Fruit fly (Drosophila melanogaster) whole organism, embryonic: Measurements from ENCODE around the gene CG6839.

ENCODE experiments used
- CG10267 ChIP-seq: fragments of 200-800 bp; sonication (Bioruptor generic); optimal IDR thresholded peaks from 2 replicates; lab custom pipeline; 2018; ENCODE audit warnings: missing biosample characterization, mild to moderate bottlenecking, missing genetic modification characterization, moderate library complexity
- CG10654 ChIP-seq: fragments of 200-800 bp; sonication (Bioruptor generic); optimal IDR thresholded peaks from 2 replicates; lab custom pipeline; 2016; ENCODE audit warnings: missing biosample characterization, missing genetic modification characterization
- CG11456 ChIP-seq: fragments of 200-800 bp; sonication (Bioruptor generic); IDR thresholded peaks from 3 replicates; pipeline ENCODE4 v1.3.6; 2022; ENCODE audit warnings: missing biosample characterization, missing genetic modification characterization
- CG13287 ChIP-seq: fragments of 200-800 bp; sonication (Bioruptor generic); IDR thresholded peaks from 2 replicates; pipeline ENCODE4 v1.3.6; 2022; ENCODE audit warnings: missing biosample characterization, missing genetic modification characterization; ENCODE audit not compliant: partially characterized antibody
- CG14965 ChIP-seq: fragments of 200-800 bp; sonication (Bioruptor generic); optimal IDR thresholded peaks from 2 replicates; lab custom pipeline; 2016; ENCODE audit warnings: missing biosample characterization, missing genetic modification characterization, borderline replicate concordance
- CG1529 ChIP-seq: fragments of 200-800 bp; sonication (Bioruptor generic); optimal IDR thresholded peaks from 3 replicates; lab custom pipeline; 2018; ENCODE audit warnings: missing biosample characterization, missing genetic modification characterization
- CG15601 ChIP-seq: fragments of 200-800 bp; sonication (Bioruptor generic); optimal IDR thresholded peaks from 3 replicates; lab custom pipeline; 2019; ENCODE audit warnings: missing biosample characterization, mild to moderate bottlenecking, missing genetic modification characterization, moderate library complexity
- CG2120 ChIP-seq: fragments of 200-800 bp; sonication (Bioruptor generic); optimal IDR thresholded peaks from 3 replicates; lab custom pipeline; 2016; ENCODE audit warnings: missing biosample characterization, missing genetic modification characterization
- CG2202 ChIP-seq: fragments of 200-800 bp; sonication (Bioruptor generic); optimal IDR thresholded peaks from 2 replicates; lab custom pipeline; 2018; ENCODE audit warnings: missing biosample characterization, mild to moderate bottlenecking, missing genetic modification characterization
- CG2712 ChIP-seq: fragments of 200-800 bp; optimal IDR thresholded peaks from 3 replicates; lab custom pipeline; 2019; ENCODE audit warnings: missing biosample characterization, mild to moderate bottlenecking, missing genetic modification characterization, moderate library complexity
- CG3163 ChIP-seq: fragments of 200-800 bp; sonication (Bioruptor generic); optimal IDR thresholded peaks from 3 replicates; lab custom pipeline; 2016; ENCODE audit warnings: missing biosample characterization, missing genetic modification characterization
- CG3726 ChIP-seq: fragments of 200-800 bp; sonication (Bioruptor generic); IDR thresholded peaks from 3 replicates; pipeline ENCODE4, ENCODE4 v1.3.6; 2022; ENCODE audit warnings: missing biosample characterization, missing genetic modification characterization
- CG4424 ChIP-seq: fragments of 200-800 bp; sonication (Bioruptor generic); optimal IDR thresholded peaks from 3 replicates; lab custom pipeline; 2016; ENCODE audit warnings: missing biosample characterization, missing genetic modification characterization
- CG6683 ChIP-seq: fragments of 200-800 bp; sonication (Bioruptor generic); optimal IDR thresholded peaks from 2 replicates; lab custom pipeline; 2017; ENCODE audit warnings: missing biosample characterization, mild to moderate bottlenecking, missing genetic modification characterization, missing genetic modification reagents
- CG6791 ChIP-seq: fragments of 200-800 bp; sonication (Bioruptor generic); IDR thresholded peaks from 3 replicates; pipeline ENCODE4 v1.3.6; 2022; ENCODE audit warnings: missing biosample characterization, missing genetic modification characterization; ENCODE audit not compliant: partially characterized antibody
- CG8290 ChIP-seq, 3 experiments: fragments of 200-800 bp; sonication (Bioruptor generic); optimal IDR thresholded peaks; 2 replicates each; lab custom pipeline; 2016 to 2019; ENCODE audit warnings: missing biosample characterization in 3 of 3, missing genetic modification characterization in 3 of 3, mild to moderate bottlenecking in 2 of 3, moderate library complexity in 1 of 3
- CG8359 ChIP-seq: fragments of 200-800 bp; sonication (Bioruptor generic); optimal IDR thresholded peaks from 2 replicates; lab custom pipeline; 2017; ENCODE audit warnings: missing biosample characterization, mild to moderate bottlenecking, missing genetic modification characterization, borderline replicate concordance
- CG9437 ChIP-seq: fragments of 200-800 bp; sonication (Bioruptor generic); optimal IDR thresholded peaks from 2 replicates; lab custom pipeline; 2018; ENCODE audit warnings: missing biosample characterization, mild to moderate bottlenecking, missing genetic modification characterization
- CG9817 ChIP-seq: fragments of 200-800 bp; sonication (Bioruptor generic); optimal IDR thresholded peaks from 2 replicates; lab custom pipeline; 2018; ENCODE audit warnings: missing biosample characterization, mild to moderate bottlenecking, missing genetic modification characterization, moderate library complexity
- CTCF ChIP-seq: fragments of 200-800 bp; sonication (Bioruptor generic); optimal IDR thresholded peaks from 2 replicates; lab custom pipeline; 2017; ENCODE audit warnings: missing biosample characterization, mild to moderate bottlenecking, missing genetic modification characterization, moderate library complexity
- Deaf1 ChIP-seq: fragments of 200-800 bp; optimal IDR thresholded peaks from 3 replicates; lab custom pipeline; 2019; ENCODE audit warnings: missing biosample characterization, mild to moderate bottlenecking, missing genetic modification characterization, moderate library complexity
- HmgZ ChIP-seq: fragments of 200-800 bp; sonication (Bioruptor generic); optimal IDR thresholded peaks from 2 replicates; lab custom pipeline; 2018; ENCODE audit warnings: missing biosample characterization, mild to moderate bottlenecking, missing genetic modification characterization
- Hmr ChIP-seq: fragments of 200-800 bp; sonication (Bioruptor generic); optimal IDR thresholded peaks from 3 replicates; lab custom pipeline; 2017; ENCODE audit warnings: mild to moderate bottlenecking, missing biosample characterization, missing genetic modification reagents, missing genetic modification characterization
- Hsf ChIP-seq: fragments of 200-800 bp; sonication (Bioruptor generic); optimal IDR thresholded peaks from 3 replicates; lab custom pipeline; 2016; ENCODE audit warnings: missing biosample characterization, missing genetic modification characterization
- Lim3 ChIP-seq: fragments of 200-800 bp; sonication (Bioruptor generic); IDR thresholded peaks from 2 replicates; pipeline ENCODE4 v1.3.6; 2022; ENCODE audit warnings: missing biosample characterization, missing genetic modification characterization
- Med ChIP-seq: fragments of 200-800 bp; sonication (Bioruptor generic); peaks from one replicate; lab custom pipeline; 2016; ENCODE audit warnings: missing biosample characterization, missing genetic modification characterization, mild to moderate bottlenecking, inconsistent platforms, moderate library complexity
- NFAT ChIP-seq: fragments of 200-800 bp; sonication (Bioruptor generic); IDR thresholded peaks from 2 replicates; pipeline ENCODE4 v1.3.6; 2022; ENCODE audit warnings: missing biosample characterization, missing genetic modification characterization
- Oaz ChIP-seq: fragments of 200-800 bp; sonication (Bioruptor generic); IDR thresholded peaks from 2 replicates; pipeline ENCODE4 v1.3.6; 2022; ENCODE audit warnings: missing biosample characterization, missing genetic modification characterization
- Optix ChIP-seq: fragments of 200-800 bp; sonication (Bioruptor generic); IDR thresholded peaks from 3 replicates; pipeline ENCODE4 v1.3.6; 2022; ENCODE audit warnings: missing biosample characterization, missing genetic modification characterization
- Trl ChIP-seq, 3 experiments: fragments of >200 bp in 2 of 3; fragments of 200-800 bp in 1 of 3; sonication (Bioruptor generic) in 1 of 3; optimal IDR thresholded peaks; 2 replicates in 1 of 3; 3 replicates in 2 of 3; lab custom pipeline; 2016 to 2017; ENCODE audit warnings: missing biosample characterization in 1 of 3, missing genetic modification characterization in 1 of 3
- abd-A ChIP-seq: fragments of 200-800 bp; sonication (Bioruptor generic); optimal IDR thresholded peaks from 3 replicates; lab custom pipeline; 2019; ENCODE audit warnings: missing biosample characterization, mild to moderate bottlenecking, missing genetic modification characterization, moderate library complexity
- ci ChIP-seq: fragments of 200-800 bp; sonication (Bioruptor generic); IDR thresholded peaks from 3 replicates; pipeline ENCODE4 v1.3.6; 2022; ENCODE audit warnings: missing biosample characterization, missing genetic modification characterization
- ftz-f1 ChIP-seq: fragments of 200-800 bp; sonication (Bioruptor generic); optimal IDR thresholded peaks from 2 replicates; lab custom pipeline; 2016; ENCODE audit warnings: missing biosample characterization, missing genetic modification characterization
- ken ChIP-seq: fragments of 200-800 bp; sonication (Bioruptor generic); IDR thresholded peaks from 3 replicates; pipeline ENCODE4 v1.3.6; 2022; ENCODE audit warnings: missing biosample characterization, missing genetic modification characterization
- mirr ChIP-seq: fragments of 200-800 bp; sonication (Bioruptor generic); optimal IDR thresholded peaks from 3 replicates; lab custom pipeline; 2018; ENCODE audit warnings: missing biosample characterization, mild to moderate bottlenecking, missing genetic modification characterization
- onecut ChIP-seq: fragments of 200-800 bp; sonication (Bioruptor generic); IDR thresholded peaks from 2 replicates; pipeline ENCODE4 v1.3.6; 2022; ENCODE audit warnings: missing biosample characterization, missing genetic modification characterization
- pan ChIP-seq, 4 experiments: fragments of >200 bp in 3 of 4; fragments of 200-800 bp in 1 of 4; sonication (Bioruptor generic) in 1 of 4; optimal IDR thresholded peaks in 3 of 4; IDR thresholded peaks in 1 of 4; 2 replicates each; pipeline versions ENCODE4 v1.3.6 to Lab custom; 2017 to 2022; ENCODE audit warnings: missing biosample characterization in 2 of 4, missing genetic modification characterization in 2 of 4, mixed read lengths in 1 of 4
- scrt ChIP-seq: fragments of 200-800 bp; sonication (Bioruptor generic); optimal IDR thresholded peaks from 2 replicates; lab custom pipeline; 2018; ENCODE audit warnings: missing biosample characterization, mild to moderate bottlenecking, missing genetic modification characterization, moderate library complexity
- zfh1 ChIP-seq: fragments of 200-800 bp; sonication (Bioruptor generic); IDR thresholded peaks from 3 replicates; pipeline ENCODE4 v1.3.6; 2022; ENCODE audit warnings: missing biosample characterization, missing genetic modification characterization

Gene CG6839

DNA sequence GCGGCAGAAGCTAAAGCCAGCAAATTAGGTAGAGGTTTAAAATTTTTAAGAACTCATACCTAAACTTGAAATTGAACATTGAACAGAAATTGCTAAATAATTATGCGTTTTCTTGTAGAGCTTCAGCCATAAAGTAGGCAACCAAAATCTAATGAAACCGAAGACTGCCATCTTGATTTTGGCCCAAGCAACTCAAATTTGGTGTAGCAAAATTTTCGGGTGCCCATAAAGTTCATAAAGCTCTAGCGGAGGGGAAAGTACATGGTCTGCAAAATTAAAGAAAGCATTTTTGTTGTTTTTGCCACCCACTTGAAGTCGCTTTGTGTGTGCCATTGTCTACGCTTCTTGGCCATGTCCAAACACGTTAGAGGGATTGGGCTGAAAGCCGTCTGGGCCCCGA is 39.7 kb downstream of the CG6839 start:
- no peak for TF ChIP-seq abd-A (tag; lab: Kevin White, UChicago)
- TF ChIP-seq CTCF: peak; percentile 4
- 0 out of 2 replicates have a peak, but pooled peaks have one; percentile 18 for TF ChIP-seq CG13287
- TF ChIP-seq CG2202 (tag; lab: Kevin White, UChicago): no peak
- TF ChIP-seq CG10267 (tag; lab: Kevin White, UChicago): no peak
- TF ChIP-seq CG15601 (tag; lab: Kevin White, UChicago): peak; percentile 18
- TF ChIP-seq CG4424 (GFP tag; lab: Kevin White, UChicago): no peak
- no peak for TF ChIP-seq mirr (GFP tag; lab: Kevin White, UChicago)

DNA sequence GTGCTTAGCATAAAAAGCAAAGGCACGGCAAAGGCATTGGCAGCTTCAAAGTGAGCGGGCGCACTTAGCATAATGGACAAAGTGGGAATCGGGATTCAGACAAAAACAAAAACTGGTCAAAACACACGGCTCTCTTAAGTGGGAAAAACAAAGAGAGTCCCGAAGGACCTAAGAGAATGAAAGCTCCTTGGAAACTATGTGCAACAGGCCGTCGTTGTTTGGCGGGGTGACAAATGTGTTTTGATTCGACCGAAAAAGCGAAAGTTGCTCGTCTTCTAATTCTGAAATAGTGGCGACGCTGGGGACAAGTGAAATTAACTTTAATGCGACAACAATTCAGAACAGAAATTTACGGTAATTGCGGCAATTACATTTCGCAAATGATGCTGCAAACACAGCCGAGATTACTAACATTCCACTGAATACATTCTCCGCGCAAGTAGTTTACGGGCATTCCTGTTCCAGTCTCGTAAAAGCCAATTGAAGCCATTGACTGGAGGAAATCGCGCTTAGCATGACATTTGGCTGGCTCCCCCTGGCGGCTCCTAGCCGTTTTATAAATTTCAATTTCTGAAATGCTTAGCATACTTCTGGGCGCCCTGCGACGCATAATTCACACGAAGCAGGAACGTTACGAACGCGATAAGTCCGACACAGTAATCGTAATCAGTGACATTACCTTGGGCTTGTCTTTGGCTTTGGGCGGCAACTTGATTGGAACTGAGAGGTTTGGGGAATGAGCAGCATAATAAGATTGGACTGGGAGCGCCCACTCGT is 51.0 kb downstream of the CG6839 start:
- TF ChIP-seq Oaz (GFP tag; lab: Robert Waterston, UW) (0 out of 2 replicates have a peak, but pooled peaks have one; percentile 5), CG3163 (GFP tag; lab: Kevin White, UChicago) (peak; percentile 39), NFAT (GFP tag; lab: Robert Waterston, UW) (0 out of 2 replicates have a peak, but pooled peaks have one; percentile 18), CG8359 (GFP tag; lab: Kevin White, UChicago) (peak; percentile 8), Hmr (no peak), CG9817 (no peak), CG2712 (tag; lab: Kevin White, UChicago) (no peak), CG14965 (GFP tag; lab: Kevin White, UChicago) (peak; percentile 77), Med (GFP tag; lab: Kevin White, UChicago) (peak; percentile 75), CG8290 (GFP tag; optimal IDR thresholded peaks at IDR 0.05; lab: Kevin White, UChicago) (no peak), CG8290 (tag; optimal IDR thresholded peaks at IDR 0.05; lab: Kevin White, UChicago) (peak in 1 of 2 experiments; percentile 33), pan (optimal IDR thresholded peaks at IDR 0.05; lab: Kevin White, UChicago) (no peak), pan (GFP tag; optimal IDR thresholded peaks at IDR 0.05 in 1 of 2, IDR thresholded peaks at IDR 0.05 in 1 of 2) (peak in 1 of 2 experiments; percentile 11), ci (GFP tag; lab: Robert Waterston, UW) (peak; percentile 65; the same call in 2 of the 3 replicates), ken (GFP tag; lab: Robert Waterston, UW) (0 out of 3 replicates have a peak, but pooled peaks have one; percentile 18), HmgZ (peak; percentile 20), Lim3 (GFP tag; lab: Robert Waterston, UW) (no peak), CG11456 (GFP tag; lab: Robert Waterston, UW) (0 out of 3 replicates have a peak, but pooled peaks have one; percentile 50), CG6791 (GFP tag; lab: Robert Waterston, UW) (0 out of 3 replicates have a peak, but pooled peaks have one; percentile 39), CG6683 (GFP tag; lab: Kevin White, UChicago) (no peak), Trl (optimal IDR thresholded peaks at IDR 0.05; lab: Kevin White, UChicago) (peak in 1 of 2 experiments; percentile 17), Trl (GFP tag; optimal IDR thresholded peaks at IDR 0.05; lab: Kevin White, UChicago) (no peak), abd-A (tag; lab: Kevin White, UChicago) (peak; percentile 2), Hsf (GFP tag; lab: Kevin White, UChicago) (peak; percentile 10), CG10654 (no peak), CG9437 (GFP tag; lab: Kevin White, UChicago) (peak; percentile 34), onecut (GFP tag; lab: Robert Waterston, UW) (peak; percentile 13; the same call in 1 of the 2 replicates), scrt (peak; percentile 93), CTCF (peak; percentile 88), CG3726 (0 out of 3 replicates have a peak, but pooled peaks have one; percentile 11), ftz-f1 (peak; percentile 30), Deaf1 (tag; lab: Kevin White, UChicago) (peak; percentile 36), CG1529 (GFP tag; lab: Kevin White, UChicago) (no peak), Optix (GFP tag; lab: Robert Waterston, UW) (0 out of 3 replicates have a peak, but pooled peaks have one; percentile 51), CG2120 (GFP tag; lab: Kevin White, UChicago) (no peak), zfh1 (GFP tag; lab: Robert Waterston, UW) (0 out of 3 replicates have a peak, but pooled peaks have one; percentile 21)
